Fruit fly (Drosophila melanogaster) whole organism, embryonic: Measurements from ENCODE around the gene Cpr31A.

Experiments used
- B-H1 ChIP-seq: fragments of 200-800 bp; sonication (Bioruptor generic); IDR thresholded peaks from 3 replicates; pipeline ENCODE4 v1.3.6; 2022; ENCODE audit warnings: missing biosample characterization, missing genetic modification characterization
- BEAF-32 ChIP-seq: fragments of 200-800 bp; sonication (Bioruptor generic); optimal IDR thresholded peaks from 3 replicates; lab custom pipeline; 2017; ENCODE audit warnings: missing biosample characterization, missing genetic modification characterization, mild to moderate bottlenecking, moderate library complexity, missing genetic modification reagents
- CG10209 ChIP-seq: fragments of 200-800 bp; sonication (Bioruptor generic); optimal IDR thresholded peaks from 3 replicates; lab custom pipeline; 2017; ENCODE audit warnings: missing biosample characterization, mild to moderate bottlenecking, missing genetic modification characterization, missing genetic modification reagents
- CG10366 ChIP-seq: fragments of 200-800 bp; sonication (Bioruptor generic); IDR thresholded peaks from 2 replicates; pipeline ENCODE4 v1.3.6; 2022; ENCODE audit warnings: missing biosample characterization, missing genetic modification characterization
- CG10565 ChIP-seq: fragments of 200-800 bp; sonication (Bioruptor generic); optimal IDR thresholded peaks from 3 replicates; lab custom pipeline; 2016; ENCODE audit warnings: missing biosample characterization, mild to moderate bottlenecking, missing genetic modification characterization
- CG10654 ChIP-seq: fragments of 200-800 bp; sonication (Bioruptor generic); optimal IDR thresholded peaks from 2 replicates; lab custom pipeline; 2016; ENCODE audit warnings: missing biosample characterization, missing genetic modification characterization
- CG11093 ChIP-seq: fragments of 200-800 bp; sonication (Bioruptor generic); IDR thresholded peaks from 3 replicates; pipeline ENCODE4 v1.3.6; 2022; ENCODE audit warnings: missing biosample characterization, missing genetic modification characterization
- CG11695 ChIP-seq: fragments of 200-800 bp; sonication (Bioruptor generic); IDR thresholded peaks from 3 replicates; pipeline ENCODE4 v1.3.6; 2022; ENCODE audit warnings: missing biosample characterization, missing genetic modification characterization
- CG13296 ChIP-seq: fragments of 200-800 bp; sonication (Bioruptor generic); optimal IDR thresholded peaks from 3 replicates; lab custom pipeline; 2018; ENCODE audit warnings: missing biosample characterization, mild to moderate bottlenecking, missing genetic modification characterization
- CG13624 ChIP-seq: fragments of 200-800 bp; sonication (Bioruptor generic); optimal IDR thresholded peaks from 2 replicates; lab custom pipeline; 2016; ENCODE audit warnings: missing biosample characterization, missing genetic modification characterization
- CG14441 ChIP-seq: fragments of 200-800 bp; sonication (Bioruptor generic); IDR thresholded peaks from 2 replicates; pipeline ENCODE4 v1.3.6; 2022; ENCODE audit warnings: missing biosample characterization, missing genetic modification characterization
- CG17359 ChIP-seq: fragments of 200-800 bp; sonication (Bioruptor generic); optimal IDR thresholded peaks from 3 replicates; lab custom pipeline; 2018; ENCODE audit warnings: missing biosample characterization, mild to moderate bottlenecking, missing genetic modification characterization, moderate library complexity
- CG7556 ChIP-seq: fragments of 200-800 bp; sonication (Bioruptor generic); optimal IDR thresholded peaks from 2 replicates; lab custom pipeline; 2017; ENCODE audit warnings: missing biosample characterization, mild to moderate bottlenecking, missing genetic modification characterization
- CG9727 ChIP-seq: fragments of 200-800 bp; sonication (Bioruptor generic); optimal IDR thresholded peaks from 3 replicates; lab custom pipeline; 2017; ENCODE audit warnings: missing biosample characterization, mild to moderate bottlenecking, missing genetic modification characterization
- CG9932 ChIP-seq: fragments of 200-800 bp; sonication (Bioruptor generic); IDR thresholded peaks from 2 replicates; pipeline ENCODE4 v1.3.6; 2022; ENCODE audit warnings: missing biosample characterization, missing genetic modification characterization
- CrebB ChIP-seq: fragments of 200-800 bp; sonication (Bioruptor generic); optimal IDR thresholded peaks from 3 replicates; lab custom pipeline; 2018; ENCODE audit warnings: missing biosample characterization, mild to moderate bottlenecking, missing genetic modification characterization
- D19A ChIP-seq: fragments of 200-800 bp; optimal IDR thresholded peaks from 3 replicates; lab custom pipeline; 2019; ENCODE audit warnings: missing biosample characterization, mild to moderate bottlenecking, missing genetic modification characterization, moderate library complexity
- Ets65A ChIP-seq: fragments of 200-800 bp; sonication (Bioruptor generic); peaks from one replicate; lab custom pipeline; 2016; ENCODE audit warnings: missing biosample characterization, missing genetic modification characterization
- HHEX ChIP-seq: fragments of 200-800 bp; sonication (Bioruptor generic); optimal IDR thresholded peaks from 3 replicates; lab custom pipeline; 2017; ENCODE audit warnings: missing biosample characterization, mild to moderate bottlenecking, missing genetic modification characterization, missing genetic modification reagents
- HLHmδ ChIP-seq: fragments of 200-800 bp; sonication (Bioruptor generic); optimal IDR thresholded peaks from 2 replicates; lab custom pipeline; 2018; ENCODE audit warnings: missing biosample characterization, mild to moderate bottlenecking, missing genetic modification characterization, moderate library complexity
- Hr51 ChIP-seq, 2 experiments: fragments of 200-800 bp; sonication (Bioruptor generic); optimal IDR thresholded peaks; 2 replicates in 1 of 2; 3 replicates in 1 of 2; lab custom pipeline; 2016 to 2018; ENCODE audit warnings: missing biosample characterization in 2 of 2, missing genetic modification characterization in 2 of 2, mild to moderate bottlenecking in 1 of 2, moderate library complexity in 1 of 2
- Hsf ChIP-seq: fragments of 200-800 bp; sonication (Bioruptor generic); optimal IDR thresholded peaks from 3 replicates; lab custom pipeline; 2016; ENCODE audit warnings: missing biosample characterization, missing genetic modification characterization
- Ssrp ChIP-seq: fragments of 200-800 bp; sonication (Bioruptor generic); optimal IDR thresholded peaks from 2 replicates; lab custom pipeline; 2018; ENCODE audit warnings: missing biosample characterization, mild to moderate bottlenecking, missing genetic modification characterization, moderate library complexity
- al ChIP-seq: fragments of 200-800 bp; sonication (Bioruptor generic); IDR thresholded peaks from 2 replicates; pipeline ENCODE4 v1.3.6; 2022; ENCODE audit warnings: missing biosample characterization, missing genetic modification characterization
- bab2 ChIP-seq: fragments of 200-800 bp; sonication (Bioruptor generic); optimal IDR thresholded peaks from 2 replicates; lab custom pipeline; 2016; ENCODE audit warnings: missing biosample characterization, missing genetic modification characterization
- fd3F ChIP-seq: fragments of 200-800 bp; sonication (Bioruptor generic); optimal IDR thresholded peaks from 2 replicates; lab custom pipeline; 2018; ENCODE audit warnings: missing biosample characterization, mild to moderate bottlenecking, missing genetic modification characterization, moderate library complexity
- fd96Cb ChIP-seq: fragments of 200-800 bp; sonication (Bioruptor generic); optimal IDR thresholded peaks from 2 replicates; lab custom pipeline; 2018; ENCODE audit warnings: missing biosample characterization, mild to moderate bottlenecking, missing genetic modification characterization, moderate library complexity
- insv ChIP-seq, 2 experiments: fragments of 200-800 bp; sonication (Bioruptor generic); optimal IDR thresholded peaks; 3 replicates each; lab custom pipeline; 2016 to 2018; ENCODE audit warnings: missing biosample characterization in 2 of 2, missing genetic modification characterization in 2 of 2
- jing ChIP-seq: fragments of 200-800 bp; sonication (Bioruptor generic); optimal IDR thresholded peaks from 2 replicates; lab custom pipeline; 2018; ENCODE audit warnings: missing biosample characterization, mild to moderate bottlenecking, missing genetic modification characterization
- lmd ChIP-seq: fragments of 200-800 bp; sonication (Bioruptor generic); IDR thresholded peaks from 2 replicates; pipeline ENCODE4 v1.3.6; 2022; ENCODE audit warnings: missing biosample characterization, missing genetic modification characterization
- luna ChIP-seq: fragments of 200-800 bp; sonication (Bioruptor generic); optimal IDR thresholded peaks from 2 replicates; lab custom pipeline; 2016; ENCODE audit warnings: missing biosample characterization, missing genetic modification characterization
- mam ChIP-seq: fragments of 200-800 bp; sonication (Bioruptor generic); optimal IDR thresholded peaks from 3 replicates; lab custom pipeline; 2016; ENCODE audit warnings: missing biosample characterization, missing genetic modification characterization
- phol ChIP-seq: fragments of 200-800 bp; sonication (Bioruptor generic); optimal IDR thresholded peaks from 3 replicates; lab custom pipeline; 2018; ENCODE audit warnings: missing biosample characterization, mild to moderate bottlenecking, missing genetic modification characterization, moderate library complexity
- prd ChIP-seq, 3 experiments: fragments of >200 bp in 2 of 3; fragments of 200-800 bp in 1 of 3; sonication (Bioruptor generic) in 1 of 3; optimal IDR thresholded peaks in 2 of 3; IDR thresholded peaks in 1 of 3; 2 replicates in 2 of 3; 3 replicates in 1 of 3; pipeline versions ENCODE4 v1.3.6 to Lab custom; 2017 to 2022; ENCODE audit warnings: missing biosample characterization in 1 of 3, missing genetic modification characterization in 1 of 3
- pum ChIP-seq: fragments of 200-800 bp; sonication (Bioruptor generic); optimal IDR thresholded peaks from 2 replicates; lab custom pipeline; 2016; ENCODE audit warnings: missing biosample characterization, missing genetic modification characterization
- sisA ChIP-seq: fragments of 200-800 bp; sonication (Bioruptor generic); IDR thresholded peaks from 2 replicates; pipeline ENCODE4 v1.3.6; 2022; ENCODE audit warnings: missing biosample characterization, missing genetic modification characterization
- ssp ChIP-seq: fragments of 200-800 bp; sonication (Bioruptor generic); IDR thresholded peaks from 2 replicates; pipeline ENCODE4 v1.3.6; 2022; ENCODE audit warnings: missing biosample characterization, missing genetic modification characterization
- tgo ChIP-seq: fragments of 200-800 bp; sonication (Bioruptor generic); IDR thresholded peaks from 3 replicates; pipeline ENCODE4 v1.3.6; 2022; ENCODE audit warnings: missing biosample characterization, missing genetic modification characterization
- ttk ChIP-seq: fragments of 200-800 bp; sonication (Bioruptor generic); IDR thresholded peaks from 2 replicates; pipeline ENCODE4 v2.1.2; 2022; ENCODE audit warnings: missing biosample characterization, missing genetic modification characterization
- tx ChIP-seq: fragments of 200-800 bp; sonication (Bioruptor generic); optimal IDR thresholded peaks from 2 replicates; lab custom pipeline; 2016; ENCODE audit warnings: missing biosample characterization, missing genetic modification characterization
- zf30C ChIP-seq: fragments of 200-800 bp; sonication (Bioruptor generic); optimal IDR thresholded peaks from 3 replicates; lab custom pipeline; 2018; ENCODE audit warnings: missing biosample characterization, mild to moderate bottlenecking, missing genetic modification characterization

Gene Cpr31A

dm6 chr2L:10061276-10061675 lies 7.3 kb downstream of the Cpr31A start (continued):
- TF ChIP-seq Ets65A (GFP tag; lab: Kevin White, UChicago): peak; percentile 19
- TF ChIP-seq CG10654 (GFP tag; lab: Kevin White, UChicago): no peak
- peak; percentile 8 for TF ChIP-seq Hsf (GFP tag; lab: Kevin White, UChicago)
- peak; percentile 17 for TF ChIP-seq fd3F (GFP tag; lab: Kevin White, UChicago)
- peak; percentile 5 for TF ChIP-seq HHEX (GFP tag; lab: Kevin White, UChicago)
- no peak for TF ChIP-seq luna (GFP tag; lab: Kevin White, UChicago)
- TF ChIP-seq CG9727: peak; percentile 14
- no peak for TF ChIP-seq ssp (GFP tag; lab: Robert Waterston, UW)
- no peak for TF ChIP-seq prd (optimal IDR thresholded peaks at IDR 0.05; lab: Kevin White, UChicago)
- peak; percentile 51; the same call in 2 of the 3 replicates for TF ChIP-seq prd (GFP tag; IDR thresholded peaks at IDR 0.05; lab: Robert Waterston, UW)
- peak; percentile 24 for TF ChIP-seq zf30C
- peak; percentile 18 for TF ChIP-seq fd96Cb
- no peak for TF ChIP-seq CG10565
- TF ChIP-seq CG17359: peak; percentile 25
- no peak for TF ChIP-seq CG11093 (GFP tag; lab: Robert Waterston, UW)
- no peak for TF ChIP-seq BEAF-32 (GFP tag; lab: Kevin White, UChicago)
- TF ChIP-seq HLHmδ (GFP tag; lab: Kevin White, UChicago): no peak
- peak; percentile 45 for TF ChIP-seq CG13296 (GFP tag; lab: Kevin White, UChicago)
- TF ChIP-seq pum (GFP tag; lab: Kevin White, UChicago): no peak
- peak in 1 of 2 experiments; percentile 70 for TF ChIP-seq Hr51 (GFP tag; optimal IDR thresholded peaks at IDR 0.05; lab: Kevin White, UChicago)
- peak; percentile 50 for TF ChIP-seq CG9932 (GFP tag; lab: Robert Waterston, UW)
- peak; percentile 13 for TF ChIP-seq Ssrp (tag; lab: Kevin White, UChicago)
- 0 out of 2 replicates have a peak, but pooled peaks have one; percentile 32 for TF ChIP-seq ttk (GFP tag; lab: Robert Waterston, UW)
- TF ChIP-seq CG13624: peak; percentile 31
- TF ChIP-seq CG11695 (GFP tag; lab: Robert Waterston, UW): peak; percentile 20; the same call in 1 of the 3 replicates
- TF ChIP-seq al (GFP tag; lab: Robert Waterston, UW): peak; percentile 24; the same call in 1 of the 2 replicates
- TF ChIP-seq D19A (tag; lab: Kevin White, UChicago): no peak
- TF ChIP-seq CG14441 (GFP tag; lab: Robert Waterston, UW): peak; percentile 55; the same call in 1 of the 2 replicates
- TF ChIP-seq jing (GFP tag; lab: Kevin White, UChicago): no peak
- no peak for TF ChIP-seq tx (GFP tag; lab: Kevin White, UChicago)
- no peak for TF ChIP-seq insv (GFP tag; optimal IDR thresholded peaks at IDR 0.05; lab: Kevin White, UChicago)
- TF ChIP-seq CG7556 (GFP tag; lab: Kevin White, UChicago): peak; percentile 51
- peak; percentile 46 for TF ChIP-seq phol
- peak; percentile 12; the same call in 1 of the 3 replicates for TF ChIP-seq B-H1 (GFP tag; lab: Robert Waterston, UW)
- TF ChIP-seq tgo: peak; percentile 39; the same call in 1 of the 3 replicates
- peak; percentile 28; the same call in 1 of the 2 replicates for TF ChIP-seq lmd (GFP tag; lab: Robert Waterston, UW)
- TF ChIP-seq mam (GFP tag; lab: Kevin White, UChicago): peak; percentile 16
- TF ChIP-seq CG10366 (GFP tag; lab: Robert Waterston, UW): peak; percentile 29; the same call in 1 of the 2 replicates
- no peak for TF ChIP-seq bab2 (GFP tag; lab: Kevin White, UChicago)
- no peak for TF ChIP-seq CrebB (tag; lab: Kevin White, UChicago)
- peak; percentile 4 for TF ChIP-seq CG10209
- TF ChIP-seq sisA (GFP tag; lab: Robert Waterston, UW): no peak
